Worm (Caenorhabditis elegans) whole organism, late embryonic: ENCODE results near the gene ccd-5.

ENCODE experiments used
- C08G9.2 ChIP-seq: sonication (generic microtip); optimal IDR thresholded peaks from 2 replicates; lab custom pipeline; 2016; ENCODE audit warnings: mild to moderate bottlenecking, missing genetic modification characterization, moderate library complexity, missing compliant biosample characterization
- C38D4.7 ChIP-seq: fragments of 200-800 bp; sonication (Bioruptor generic); optimal IDR thresholded peaks from 2 replicates; lab custom pipeline; 2018; ENCODE audit warnings: mild to moderate bottlenecking, missing genetic modification characterization, moderate library complexity, missing compliant biosample characterization
- F13H6.1 ChIP-seq: sonication (generic microtip); optimal IDR thresholded peaks from 2 replicates; lab custom pipeline; 2016; ENCODE audit warnings: missing genetic modification characterization, missing compliant biosample characterization
- K02D7.2 ChIP-seq: sonication (generic microtip); optimal IDR thresholded peaks from 2 replicates; lab custom pipeline; 2017; ENCODE audit warnings: mild to moderate bottlenecking, missing genetic modification characterization, missing compliant biosample characterization
- T23F11.4 ChIP-seq: fragments of 200-800 bp; sonication (Bioruptor generic); optimal IDR thresholded peaks from 2 replicates; lab custom pipeline; 2018; ENCODE audit warnings: mild to moderate bottlenecking, missing genetic modification characterization, missing compliant biosample characterization
- ahr-1 ChIP-seq: sonication (generic microtip); optimal IDR thresholded peaks from 2 replicates; lab custom pipeline; 2016; ENCODE audit warnings: missing genetic modification characterization, missing compliant biosample characterization
- ama-1 ChIP-seq: fragments of 150-350 bp; optimal IDR thresholded peaks from 2 replicates; lab custom pipeline; 2014
- ceh-14 ChIP-seq: sonication (generic microtip); optimal IDR thresholded peaks from 2 replicates; lab custom pipeline; 2016; ENCODE audit warnings: missing genotype, missing genetic modification characterization, missing compliant biosample characterization
- ceh-18 ChIP-seq: sonication (generic microtip); optimal IDR thresholded peaks from 2 replicates; lab custom pipeline; 2016; ENCODE audit warnings: missing genetic modification characterization, missing compliant biosample characterization
- ceh-19 ChIP-seq: fragments of 200-800 bp; sonication (Bioruptor generic); optimal IDR thresholded peaks from 2 replicates; lab custom pipeline; 2018; ENCODE audit warnings: mild to moderate bottlenecking, missing genetic modification characterization, missing compliant biosample characterization
- ceh-2 ChIP-seq: sonication (generic microtip); optimal IDR thresholded peaks from 2 replicates; lab custom pipeline; 2016; ENCODE audit warnings: missing genotype, missing genetic modification characterization, missing compliant biosample characterization
- ceh-24 ChIP-seq: sonication (generic microtip); optimal IDR thresholded peaks from 2 replicates; lab custom pipeline; 2016; ENCODE audit warnings: mild to moderate bottlenecking, missing genetic modification characterization, missing compliant biosample characterization
- ceh-30 ChIP-seq: fragments of 150-350 bp; optimal IDR thresholded peaks from 2 replicates; lab custom pipeline; 2014; ENCODE audit warnings: missing biosample characterization, missing genetic modification characterization
- ceh-31 ChIP-seq: sonication (generic microtip); optimal IDR thresholded peaks from 2 replicates; lab custom pipeline; 2016; ENCODE audit warnings: missing genetic modification characterization, missing compliant biosample characterization
- ceh-45 ChIP-seq: fragments of 200-800 bp; sonication (Bioruptor generic); IDR thresholded peaks from 2 replicates; pipeline ENCODE4 v1.3.6; 2022; ENCODE audit warnings: missing genetic modification reagents, missing genetic modification characterization, missing compliant biosample characterization
- ceh-6 ChIP-seq: fragments of 200-800 bp; sonication (Bioruptor generic); optimal IDR thresholded peaks from 2 replicates; lab custom pipeline; 2018; ENCODE audit warnings: mild to moderate bottlenecking, missing genetic modification characterization, missing compliant biosample characterization
- ceh-9 ChIP-seq: sonication (generic microtip); optimal IDR thresholded peaks from 2 replicates; lab custom pipeline; 2016; ENCODE audit warnings: mild to moderate bottlenecking, missing genetic modification characterization, inconsistent platforms, missing compliant biosample characterization
- dmd-4 ChIP-seq: sonication (generic microtip); optimal IDR thresholded peaks from 2 replicates; lab custom pipeline; 2016; ENCODE audit warnings: borderline replicate concordance, missing genetic modification characterization, missing compliant biosample characterization
- elt-2 ChIP-seq: sonication (generic microtip); optimal IDR thresholded peaks from 2 replicates; lab custom pipeline; 2016; ENCODE audit warnings: missing genetic modification reagents, missing genetic modification characterization, missing compliant biosample characterization
- elt-4 ChIP-seq: sonication (generic microtip); optimal IDR thresholded peaks from 2 replicates; lab custom pipeline; 2016; ENCODE audit warnings: missing genetic modification characterization, missing compliant biosample characterization
- eyg-1 ChIP-seq: sonication (generic microtip); optimal IDR thresholded peaks from 2 replicates; lab custom pipeline; 2016; ENCODE audit warnings: missing genotype, missing genetic modification characterization, missing compliant biosample characterization
- fax-1 ChIP-seq: sonication (generic microtip); optimal IDR thresholded peaks from 2 replicates; lab custom pipeline; 2016; ENCODE audit warnings: missing genotype, missing genetic modification characterization, missing compliant biosample characterization
- gmeb-2 ChIP-seq: sonication (generic microtip); optimal IDR thresholded peaks from 2 replicates; lab custom pipeline; 2016; ENCODE audit warnings: missing genetic modification characterization, inconsistent platforms, missing compliant biosample characterization
- hlh-13 ChIP-seq: fragments of 200-800 bp; sonication (Bioruptor generic); optimal IDR thresholded peaks from 2 replicates; lab custom pipeline; 2018; ENCODE audit warnings: mild to moderate bottlenecking, missing genetic modification characterization, missing compliant biosample characterization
- hlh-15 ChIP-seq: sonication (generic microtip); optimal IDR thresholded peaks from 2 replicates; lab custom pipeline; 2016; ENCODE audit warnings: missing genetic modification characterization, missing compliant biosample characterization
- hlh-6 ChIP-seq: sonication (generic microtip); optimal IDR thresholded peaks from 2 replicates; lab custom pipeline; 2016; ENCODE audit warnings: missing genotype, missing genetic modification characterization, missing compliant biosample characterization
- hlh-8 ChIP-seq: sonication (generic microtip); optimal IDR thresholded peaks from 2 replicates; lab custom pipeline; 2016; ENCODE audit warnings: missing genotype, missing genetic modification characterization, missing compliant biosample characterization
- lim-6 ChIP-seq: sonication (generic microtip); optimal IDR thresholded peaks from 2 replicates; lab custom pipeline; 2016; ENCODE audit warnings: missing genetic modification characterization, missing compliant biosample characterization
- madf-2 ChIP-seq: sonication (generic microtip); optimal IDR thresholded peaks from 2 replicates; lab custom pipeline; 2017; ENCODE audit warnings: missing genetic modification characterization, missing compliant biosample characterization
- mec-3 ChIP-seq: sonication (generic microtip); optimal IDR thresholded peaks from 2 replicates; lab custom pipeline; 2016; ENCODE audit warnings: borderline replicate concordance, missing genetic modification characterization, missing compliant biosample characterization
- nfya-1 ChIP-seq: sonication (generic microtip); optimal IDR thresholded peaks from 2 replicates; lab custom pipeline; 2017; ENCODE audit warnings: missing genetic modification characterization, mild to moderate bottlenecking, missing compliant biosample characterization, antibody characterized with exemption, moderate library complexity
- nhr-11 ChIP-seq: fragments of 150-350 bp; optimal IDR thresholded peaks from 2 replicates; lab custom pipeline; 2014; ENCODE audit warnings: missing biosample characterization, missing genetic modification characterization
- nhr-232 ChIP-seq: sonication (generic microtip); optimal IDR thresholded peaks from 2 replicates; lab custom pipeline; 2016; ENCODE audit warnings: missing genetic modification characterization, missing compliant biosample characterization
- npax-4 ChIP-seq: sonication (generic microtip); optimal IDR thresholded peaks from 2 replicates; lab custom pipeline; 2016; ENCODE audit warnings: missing genetic modification characterization, missing compliant biosample characterization
- odd-2 ChIP-seq: sonication (generic microtip); optimal IDR thresholded peaks from 2 replicates; lab custom pipeline; 2017; ENCODE audit warnings: antibody characterized with exemption, mild to moderate bottlenecking, missing genetic modification characterization, missing compliant biosample characterization
- pag-3 ChIP-seq: sonication (generic microtip); optimal IDR thresholded peaks from 2 replicates; lab custom pipeline; 2016; ENCODE audit warnings: missing compliant biosample characterization, missing genetic modification characterization, borderline replicate concordance
- pat-9 ChIP-seq: fragments of 200-800 bp; sonication (Bioruptor generic); optimal IDR thresholded peaks from 2 replicates; lab custom pipeline; 2018; ENCODE audit warnings: mild to moderate bottlenecking, missing genetic modification characterization, moderate library complexity, missing compliant biosample characterization
- pax-1 ChIP-seq: fragments of 150-350 bp; optimal IDR thresholded peaks from 2 replicates; lab custom pipeline; 2014; ENCODE audit warnings: missing biosample characterization, missing genetic modification characterization
- pha-2 ChIP-seq: sonication (generic microtip); optimal IDR thresholded peaks from 2 replicates; lab custom pipeline; 2017; ENCODE audit warnings: mild to moderate bottlenecking, missing genetic modification characterization, missing compliant biosample characterization
- pha-4 ChIP-seq: fragments of 150-350 bp; optimal IDR thresholded peaks from 2 replicates; lab custom pipeline; 2018; ENCODE audit warnings: missing biosample characterization, missing genetic modification reagents, missing genetic modification characterization
- pqm-1 ChIP-seq: sonication (generic microtip); optimal IDR thresholded peaks from 2 replicates; lab custom pipeline; 2016; ENCODE audit warnings: missing genetic modification characterization, missing compliant biosample characterization
- pros-1 ChIP-seq: fragments of 150-350 bp; optimal IDR thresholded peaks from 2 replicates; lab custom pipeline; 2014; ENCODE audit warnings: missing biosample characterization, missing genetic modification reagents, missing genetic modification characterization
- rnt-1 ChIP-seq: sonication (generic microtip); optimal IDR thresholded peaks from 2 replicates; lab custom pipeline; 2016; ENCODE audit warnings: missing genetic modification characterization, missing compliant biosample characterization
- syd-9 ChIP-seq: sonication (generic microtip); optimal IDR thresholded peaks from 2 replicates; lab custom pipeline; 2016; ENCODE audit warnings: mild to moderate bottlenecking, missing genetic modification characterization, moderate library complexity, missing compliant biosample characterization
- tbx-2 ChIP-seq: sonication (generic microtip); optimal IDR thresholded peaks from 2 replicates; lab custom pipeline; 2016; ENCODE audit warnings: missing genetic modification characterization, missing compliant biosample characterization
- tbx-7 ChIP-seq: sonication (generic microtip); optimal IDR thresholded peaks from 2 replicates; lab custom pipeline; 2016; ENCODE audit warnings: missing genotype, missing genetic modification characterization, missing compliant biosample characterization
- unc-3 ChIP-seq, 2 experiments: fragments of 200-800 bp in 1 of 2; sonication (Bioruptor generic) in 1 of 2; sonication (generic microtip) in 1 of 2; conservative IDR thresholded peaks in 1 of 2; optimal IDR thresholded peaks in 1 of 2; 2 replicates each; pipeline versions ENCODE4 v1.3.6 to Lab custom; 2016 to 2022; ENCODE audit warnings: missing compliant biosample characterization in 2 of 2, missing genetic modification characterization in 2 of 2, missing genetic modification reagents in 1 of 2
- unc-42 ChIP-seq: sonication (generic microtip); optimal IDR thresholded peaks from 2 replicates; lab custom pipeline; 2016; ENCODE audit warnings: missing genotype, missing genetic modification characterization, missing compliant biosample characterization
- unc-55 ChIP-seq: sonication (generic microtip); optimal IDR thresholded peaks from 2 replicates; lab custom pipeline; 2017; ENCODE audit warnings: missing biosample characterization, missing genetic modification reagents, missing genetic modification characterization
- zip-5 ChIP-seq: sonication (generic microtip); optimal IDR thresholded peaks from 2 replicates; lab custom pipeline; 2016; ENCODE audit warnings: missing genetic modification characterization, missing compliant biosample characterization
- ztf-16 ChIP-seq: sonication (generic microtip); optimal IDR thresholded peaks from 2 replicates; lab custom pipeline; 2017; ENCODE audit warnings: missing genetic modification characterization, missing compliant biosample characterization

Gene ccd-5

ce11 chrX:2531276-2531675 is 41.2 kb downstream of the ccd-5 start:
- TF ChIP-seq ztf-16 (tag; lab: Kevin White, UChicago) = no peak
- TF ChIP-seq pha-4 (tag; lab: Kevin White, UChicago) = no peak
- TF ChIP-seq hlh-13 (GFP tag; lab: Kevin White, UChicago) = no peak
- TF ChIP-seq gmeb-2 (tag; lab: Kevin White, UChicago) = no peak
- TF ChIP-seq tbx-2 = no peak
- TF ChIP-seq ahr-1 (tag; lab: Kevin White, UChicago) = no peak
- no peak for TF ChIP-seq eyg-1 (tag; lab: Kevin White, UChicago)
- no peak for TF ChIP-seq T23F11.4 (GFP tag; lab: Kevin White, UChicago)
- TF ChIP-seq hlh-6 = no peak
- no peak for TF ChIP-seq odd-2 (tag; lab: Kevin White, UChicago)
- TF ChIP-seq C08G9.2 (tag; lab: Kevin White, UChicago) = no peak
- TF ChIP-seq pat-9 = no peak
- no peak for TF ChIP-seq ceh-2
- TF ChIP-seq ceh-30 = no peak
- no peak for TF ChIP-seq elt-4 (tag; lab: Kevin White, UChicago)

ce11 chrX:2527877-2528276 is 44.6 kb downstream of the ccd-5 start:
- TF ChIP-seq unc-42 (tag; lab: Kevin White, UChicago) = no peak
- TF ChIP-seq ama-1 (lab: Kevin White, UChicago) = no peak
- no peak for TF ChIP-seq ceh-30
- no peak for TF ChIP-seq pax-1 (tag; lab: Kevin White, UChicago)
- no peak for TF ChIP-seq nfya-1 (tag; lab: Kevin White, UChicago)
- no peak for TF ChIP-seq C38D4.7 (GFP tag; lab: Kevin White, UChicago)
- TF ChIP-seq nhr-232 (tag; lab: Kevin White, UChicago) = no peak
- TF ChIP-seq fax-1 (tag; lab: Kevin White, UChicago) = no peak
- no peak for TF ChIP-seq tbx-7 (tag; lab: Kevin White, UChicago)
- no peak for TF ChIP-seq pag-3
- peak; percentile 7 for TF ChIP-seq ceh-31 (tag; lab: Kevin White, UChicago)
- no peak for TF ChIP-seq elt-4 (tag; lab: Kevin White, UChicago)
- TF ChIP-seq hlh-6 = no peak
- no peak for TF ChIP-seq eyg-1 (tag; lab: Kevin White, UChicago)
- no peak for TF ChIP-seq lim-6 (tag; lab: Kevin White, UChicago)
- TF ChIP-seq nhr-11 (tag; lab: Kevin White, UChicago) = no peak
- TF ChIP-seq F13H6.1 (tag; lab: Kevin White, UChicago) = no peak
- TF ChIP-seq ceh-2 = no peak
- no peak for TF ChIP-seq ceh-19
- TF ChIP-seq mec-3 = no peak
- TF ChIP-seq ceh-6 (GFP tag; lab: Kevin White, UChicago) = peak; percentile 10
- no peak for TF ChIP-seq ceh-9 (tag; lab: Kevin White, UChicago)
- TF ChIP-seq hlh-13 (GFP tag; lab: Kevin White, UChicago) = no peak
- peak; percentile 29; the same call in 1 of the 2 replicates for TF ChIP-seq ceh-45
- TF ChIP-seq rnt-1 (tag; lab: Kevin White, UChicago) = no peak
- no peak for TF ChIP-seq unc-3 (GFP tag; conservative IDR thresholded peaks at IDR 0.05; lab: Robert Waterston, UW)
- TF ChIP-seq unc-3 (tag; optimal IDR thresholded peaks at IDR 0.05; lab: Kevin White, UChicago) = no peak
- TF ChIP-seq dmd-4 (tag; lab: Kevin White, UChicago) = no peak
- TF ChIP-seq pros-1 = no peak
- no peak for TF ChIP-seq zip-5 (tag; lab: Kevin White, UChicago)
- no peak for TF ChIP-seq K02D7.2 (tag; lab: Kevin White, UChicago)
- TF ChIP-seq pha-2 (tag; lab: Kevin White, UChicago) = no peak
- no peak for TF ChIP-seq madf-2
- TF ChIP-seq ceh-14 = peak; percentile 12
- TF ChIP-seq ceh-18 (tag; lab: Kevin White, UChicago) = peak; percentile 18
- TF ChIP-seq hlh-8 (tag; lab: Kevin White, UChicago) = no peak
- no peak for TF ChIP-seq unc-55 (GFP tag; lab: Kevin White, UChicago)
- no peak for TF ChIP-seq pqm-1 (tag; lab: Kevin White, UChicago)
- TF ChIP-seq ztf-16 (tag; lab: Kevin White, UChicago) = no peak
- peak; percentile 11 for TF ChIP-seq syd-9
- no peak for TF ChIP-seq elt-2
- TF ChIP-seq npax-4 (tag; lab: Kevin White, UChicago) = no peak
- no peak for TF ChIP-seq pha-4 (tag; lab: Kevin White, UChicago)
- no peak for TF ChIP-seq ceh-24
- no peak for TF ChIP-seq hlh-15 (tag; lab: Kevin White, UChicago)
